Fruit fly (Drosophila melanogaster) whole organism, wandering third instar larva: Measurements from ENCODE around the gene ERp44.

Source experiments
- Abd-B ChIP-seq: fragments of >200 bp; optimal IDR thresholded peaks from 2 replicates; lab custom pipeline; 2017; ENCODE audit warnings: missing biosample characterization, missing genetic modification characterization
- Mio ChIP-seq: sonication (Bioruptor generic); optimal IDR thresholded peaks from 2 replicates; lab custom pipeline; 2016; ENCODE audit warnings: missing biosample characterization, missing genetic modification characterization
- N ChIP-seq: fragments of >200 bp; optimal IDR thresholded peaks from 2 replicates; lab custom pipeline; 2018; ENCODE audit warnings: missing biosample characterization, missing external identifiers, missing genetic modification characterization
- h ChIP-seq: fragments of 200-800 bp; sonication (Bioruptor generic); optimal IDR thresholded peaks from 3 replicates; lab custom pipeline; 2016; ENCODE audit warnings: missing biosample characterization, mild to moderate bottlenecking, missing genetic modification characterization
- psq ChIP-seq: fragments of 200-800 bp; sonication (Bioruptor generic); optimal IDR thresholded peaks from 3 replicates; lab custom pipeline; 2017; ENCODE audit warnings: missing biosample characterization, mild to moderate bottlenecking, missing genetic modification characterization, moderate library complexity

- TF ChIP-seq psq (no peak), N (GFP tag; lab: Kevin White, UChicago) (no peak), Abd-B (GFP tag; lab: Kevin White, UChicago) (no peak), Mio (no peak), h (GFP tag; lab: Kevin White, UChicago) (no peak)
Measured at dm6 chrX:16281305-16281704, 16.2 kb downstream of the ERp44 start.
